Fruit fly (Drosophila melanogaster) whole organism, pupa: ENCODE measurements around the gene CG33124.
A peak's percentile ranks its signal among the peaks of the same experiment; 100 is the strongest.

ENCODE experiments used
- CG10348 ChIP-seq: fragments of 200-800 bp; sonication (Bioruptor generic); IDR thresholded peaks from 2 replicates; pipeline ENCODE4 v1.3.6; 2022; ENCODE audit warnings: missing biosample characterization, missing genetic modification characterization
- CG12605 ChIP-seq: fragments of 200-800 bp; sonication (Bioruptor generic); IDR thresholded peaks from 2 replicates; pipeline ENCODE4 v1.3.6; 2022; ENCODE audit warnings: missing biosample characterization, missing genetic modification characterization
- CG13204 ChIP-seq: fragments of 200-800 bp; sonication (Bioruptor generic); optimal IDR thresholded peaks from 2 replicates; lab custom pipeline; 2018; ENCODE audit warnings: missing biosample characterization, mild to moderate bottlenecking, missing genetic modification characterization, moderate library complexity
- CG14655 ChIP-seq: fragments of 200-800 bp; sonication (Bioruptor generic); optimal IDR thresholded peaks from 3 replicates; lab custom pipeline; 2017; ENCODE audit warnings: mild to moderate bottlenecking, missing biosample characterization, missing genetic modification reagents, missing genetic modification characterization
- CG15710 ChIP-seq: fragments of 200-800 bp; sonication (Bioruptor generic); optimal IDR thresholded peaks from 2 replicates; lab custom pipeline; 2018; ENCODE audit warnings: missing biosample characterization, mild to moderate bottlenecking, missing genetic modification characterization, moderate library complexity
- CG17806 ChIP-seq: fragments of 200-800 bp; sonication (Bioruptor generic); optimal IDR thresholded peaks from 2 replicates; lab custom pipeline; 2018; ENCODE audit warnings: missing biosample characterization, mild to moderate bottlenecking, missing genetic modification characterization, moderate library complexity
- CG32121 ChIP-seq: fragments of 200-800 bp; sonication (Bioruptor generic); IDR thresholded peaks from 2 replicates; pipeline ENCODE4 v1.3.6; 2022; ENCODE audit warnings: missing biosample characterization, missing genetic modification characterization
- CG34367 ChIP-seq: fragments of 200-800 bp; sonication (Bioruptor generic); optimal IDR thresholded peaks from 2 replicates; lab custom pipeline; 2018; ENCODE audit warnings: missing biosample characterization, mild to moderate bottlenecking, missing genetic modification characterization
- CG4496 ChIP-seq: fragments of 200-800 bp; sonication (Bioruptor generic); IDR thresholded peaks from 3 replicates; pipeline ENCODE4 v1.3.6; 2022; ENCODE audit warnings: missing biosample characterization, missing genetic modification characterization
- CG8159 ChIP-seq: fragments of 200-800 bp; sonication (Bioruptor generic); optimal IDR thresholded peaks from 3 replicates; lab custom pipeline; 2018; ENCODE audit warnings: missing biosample characterization, mild to moderate bottlenecking, missing genetic modification characterization, moderate library complexity
- CG8301 ChIP-seq: fragments of 200-800 bp; sonication (Bioruptor generic); optimal IDR thresholded peaks from 2 replicates; lab custom pipeline; 2018; ENCODE audit warnings: missing biosample characterization, mild to moderate bottlenecking, missing genetic modification characterization
- CG9948 ChIP-seq: fragments of 200-800 bp; sonication (Bioruptor generic); optimal IDR thresholded peaks from 2 replicates; lab custom pipeline; 2018; ENCODE audit warnings: missing biosample characterization, mild to moderate bottlenecking, missing genetic modification characterization, moderate library complexity
- D1 ChIP-seq: fragments of 200-800 bp; sonication (Bioruptor generic); optimal IDR thresholded peaks from 2 replicates; lab custom pipeline; 2018; ENCODE audit warnings: missing biosample characterization, mild to moderate bottlenecking, missing genetic modification characterization, moderate library complexity
- EcR ChIP-seq: fragments of 200-800 bp; sonication (Bioruptor generic); optimal IDR thresholded peaks from 3 replicates; lab custom pipeline; 2019; ENCODE audit warnings: missing biosample characterization, missing genetic modification characterization, mild to moderate bottlenecking, moderate library complexity, missing genetic modification reagents
- Ets98B ChIP-seq: fragments of 200-800 bp; sonication (Bioruptor generic); IDR thresholded peaks from 2 replicates; pipeline ENCODE4 v1.3.6; 2022; ENCODE audit warnings: missing biosample characterization, missing genetic modification characterization
- Pif1A ChIP-seq: fragments of 200-800 bp; sonication (Bioruptor generic); optimal IDR thresholded peaks from 3 replicates; lab custom pipeline; 2016; ENCODE audit warnings: missing biosample characterization, missing genetic modification characterization
- Pif1B ChIP-seq: fragments of 200-800 bp; sonication (Bioruptor generic); optimal IDR thresholded peaks from 3 replicates; lab custom pipeline; 2016; ENCODE audit warnings: missing biosample characterization, missing genetic modification characterization
- Snoo ChIP-seq: fragments of 200-800 bp; sonication (Bioruptor generic); optimal IDR thresholded peaks from 3 replicates; lab custom pipeline; 2017; ENCODE audit warnings: missing biosample characterization, mild to moderate bottlenecking, missing genetic modification characterization, inconsistent platforms
- fd96Ca ChIP-seq: fragments of 200-800 bp; sonication (Bioruptor generic); IDR thresholded peaks from 3 replicates; pipeline ENCODE4 v1.3.6; 2022; ENCODE audit warnings: missing biosample characterization, missing genetic modification characterization
- gl ChIP-seq: fragments of 200-800 bp; sonication (Bioruptor generic); optimal IDR thresholded peaks from 2 replicates; lab custom pipeline; 2018; ENCODE audit warnings: missing biosample characterization, mild to moderate bottlenecking, missing genetic modification characterization
- rn ChIP-seq: fragments of 200-800 bp; sonication (Bioruptor generic); IDR thresholded peaks from 2 replicates; pipeline ENCODE4 v1.3.6; 2022; ENCODE audit warnings: missing biosample characterization, missing genetic modification characterization

CG33124 gene

DNA sequence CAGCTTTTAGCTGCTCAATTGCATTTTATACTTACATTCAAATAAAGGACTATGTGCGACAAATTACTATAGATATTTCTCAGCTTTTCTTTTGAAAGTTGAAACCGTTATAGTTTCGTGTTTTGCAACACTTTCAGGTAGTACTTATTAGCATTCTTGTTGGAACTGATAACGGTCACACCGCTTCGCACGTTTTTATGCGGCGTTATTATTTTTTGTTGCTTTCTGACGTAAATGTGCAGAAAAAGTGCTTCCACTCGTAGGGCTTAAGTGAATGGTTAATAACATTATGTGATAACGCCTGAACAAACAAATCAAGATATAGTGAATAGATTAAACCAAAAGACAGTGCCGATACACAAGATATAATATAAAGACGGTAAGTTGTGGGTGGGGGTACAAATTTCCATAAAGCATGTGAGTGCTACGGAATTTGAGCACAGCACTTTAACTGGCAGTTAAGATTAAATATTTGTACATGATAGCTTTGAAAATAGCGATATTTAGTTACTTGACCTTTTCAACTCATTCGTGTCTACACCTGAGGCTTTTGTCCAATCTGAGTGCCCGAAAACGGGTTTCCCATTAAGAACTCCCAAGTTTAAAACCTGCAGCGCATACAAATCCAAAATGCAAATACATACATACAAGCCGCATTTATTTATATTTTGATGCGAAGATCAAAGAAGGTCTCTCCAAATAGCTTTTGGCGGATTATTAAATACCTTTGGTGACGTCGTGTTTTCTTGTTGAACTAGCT lies 11.9 kb upstream of the CG33124 start, which contains the start of gene papi:
Gene papi (plus strand): TSS at position 176 of the 760 bp plus-strand sequence.
- TF ChIP-seq CG17806 (tag; lab: Kevin White, UChicago) (no peak), CG34367 (tag; lab: Kevin White, UChicago) (no peak), fd96Ca (GFP tag; lab: Robert Waterston, UW) (no peak), Snoo (tag; lab: Kevin White, UChicago) (no peak), CG15710 (tag; lab: Kevin White, UChicago) (no peak), gl (tag; lab: Kevin White, UChicago) (no peak), CG8301 (tag; lab: Kevin White, UChicago) (no peak), Pif1A (GFP tag; lab: Kevin White, UChicago) (no peak)

DNA sequence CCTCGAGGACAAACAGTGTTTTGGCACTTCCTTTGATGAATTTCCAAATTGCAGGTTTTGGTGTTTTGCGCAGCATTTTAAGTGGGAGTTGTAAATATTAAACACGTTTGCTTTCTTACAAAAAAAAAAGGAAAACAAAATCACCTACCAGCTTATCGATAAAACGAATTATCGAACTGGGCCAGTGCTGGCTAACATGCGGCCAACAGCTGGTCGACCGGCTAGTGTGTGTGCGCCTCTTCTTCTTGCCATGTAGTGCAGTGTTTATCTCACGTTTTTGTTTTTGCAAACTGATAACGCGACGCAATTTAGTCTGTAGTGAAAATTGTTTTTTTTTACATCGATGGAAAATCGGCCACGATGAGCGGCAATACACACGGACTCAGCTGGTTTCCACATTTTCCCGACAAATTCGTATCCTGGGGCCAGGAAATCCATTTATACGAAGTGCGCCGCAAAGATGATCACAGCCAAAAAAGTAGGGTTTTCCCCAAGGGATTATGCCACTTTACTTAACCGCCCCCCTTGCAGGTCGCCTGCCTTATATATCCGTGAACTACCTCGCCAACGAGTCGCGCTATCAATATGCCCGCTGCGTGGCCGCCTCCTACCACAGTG lies 8.3 kb upstream of the CG33124 start, which contains the start of the genes CG15386, CG42371 and mio:
Gene CG15386 (minus strand): TSS at position 180 of the 618 bp plus-strand sequence.
Gene CG42371 (minus strand): TSS at position 180 of the 618 bp plus-strand sequence.
Gene mio (plus strand): TSS at position 224 of the 618 bp plus-strand sequence.
- TF ChIP-seq Pif1A (GFP tag; lab: Kevin White, UChicago) (no peak), Ets98B (GFP tag; lab: Robert Waterston, UW) (no peak; the same call in 1 of the 2 replicates), EcR (GFP tag; lab: Kevin White, UChicago) (peak; percentile 14), CG9948 (tag; lab: Kevin White, UChicago) (no peak), CG13204 (GFP tag; lab: Kevin White, UChicago) (no peak), rn (no peak), CG4496 (GFP tag; lab: Robert Waterston, UW) (peak; percentile 53; the same call in 2 of the 3 replicates), Pif1B (GFP tag; lab: Kevin White, UChicago) (no peak), CG17806 (tag; lab: Kevin White, UChicago) (no peak), CG8159 (tag; lab: Kevin White, UChicago) (no peak), fd96Ca (GFP tag; lab: Robert Waterston, UW) (no peak), gl (tag; lab: Kevin White, UChicago) (peak; percentile 29), CG34367 (tag; lab: Kevin White, UChicago) (no peak), Snoo (tag; lab: Kevin White, UChicago) (peak; percentile 18), CG12605 (0 out of 2 replicates have a peak, but pooled peaks have one; percentile 24), CG15710 (tag; lab: Kevin White, UChicago) (peak; percentile 12), CG10348 (GFP tag; lab: Robert Waterston, UW) (no peak)

DNA sequence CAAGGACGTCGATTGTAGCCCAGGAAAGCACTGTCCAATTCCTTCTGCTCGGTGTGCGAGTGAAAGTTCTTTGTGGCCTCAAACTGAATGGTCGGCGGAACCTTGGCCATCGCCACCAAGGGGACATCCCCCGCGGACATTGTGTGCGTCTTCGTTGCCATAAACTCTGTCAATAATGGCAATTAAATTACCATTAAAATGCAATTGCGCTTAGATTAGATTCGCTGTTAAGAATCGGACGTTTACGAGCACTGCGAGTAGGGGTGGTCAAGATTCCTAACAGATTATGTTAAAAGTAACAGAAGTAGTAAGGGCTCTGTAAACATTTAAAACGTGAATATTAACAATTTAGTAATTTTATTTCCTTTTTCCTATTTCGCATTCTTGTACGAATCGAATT lies 7.2 kb upstream of the CG33124 start, which contains the start of gene daed:
Gene daed (minus strand): TSS at position 247 of the 400 bp plus-strand sequence.
- TF ChIP-seq D1 (tag; lab: Kevin White, UChicago) (no peak), CG10348 (GFP tag; lab: Robert Waterston, UW) (no peak), CG13204 (GFP tag; lab: Kevin White, UChicago) (no peak), CG4496 (GFP tag; lab: Robert Waterston, UW) (no peak), CG32121 (GFP tag; lab: Robert Waterston, UW) (no peak), CG34367 (tag; lab: Kevin White, UChicago) (no peak), gl (tag; lab: Kevin White, UChicago) (no peak), CG14655 (GFP tag; lab: Kevin White, UChicago) (no peak), Pif1B (GFP tag; lab: Kevin White, UChicago) (no peak), Pif1A (GFP tag; lab: Kevin White, UChicago) (no peak), CG8301 (tag; lab: Kevin White, UChicago) (no peak)

DNA sequence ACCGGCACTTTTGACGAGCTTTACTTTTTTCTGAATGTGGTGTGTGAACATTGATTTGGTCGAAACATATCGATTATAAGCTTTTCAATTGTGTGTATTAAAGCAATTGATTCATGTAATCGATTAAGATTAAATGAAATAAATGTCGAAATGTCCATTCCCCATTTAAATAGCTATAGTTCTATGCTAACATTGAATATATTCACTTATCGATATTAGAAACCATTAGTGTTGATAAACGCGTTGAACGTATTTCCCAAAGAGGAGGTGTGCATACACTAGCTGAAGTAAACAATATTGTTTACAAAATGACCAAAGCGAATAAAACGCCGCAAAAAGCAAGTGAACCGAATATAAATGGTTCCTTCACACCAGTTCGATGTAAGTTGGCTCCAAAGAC lies 5.1 kb upstream of the CG33124 start, which contains the start of the genes Uch and CG34174:
Gene Uch (minus strand): TSS at position 208 of the 400 bp plus-strand sequence.
Gene CG34174 (plus strand): TSS at position 263 of the 400 bp plus-strand sequence.
- TF ChIP-seq Snoo (tag; lab: Kevin White, UChicago) (peak; percentile 15), CG34367 (tag; lab: Kevin White, UChicago) (no peak), fd96Ca (GFP tag; lab: Robert Waterston, UW) (no peak), CG15710 (tag; lab: Kevin White, UChicago) (peak; percentile 67), CG14655 (GFP tag; lab: Kevin White, UChicago) (no peak), CG13204 (GFP tag; lab: Kevin White, UChicago) (no peak), CG17806 (tag; lab: Kevin White, UChicago) (no peak), Pif1A (GFP tag; lab: Kevin White, UChicago) (no peak)

DNA sequence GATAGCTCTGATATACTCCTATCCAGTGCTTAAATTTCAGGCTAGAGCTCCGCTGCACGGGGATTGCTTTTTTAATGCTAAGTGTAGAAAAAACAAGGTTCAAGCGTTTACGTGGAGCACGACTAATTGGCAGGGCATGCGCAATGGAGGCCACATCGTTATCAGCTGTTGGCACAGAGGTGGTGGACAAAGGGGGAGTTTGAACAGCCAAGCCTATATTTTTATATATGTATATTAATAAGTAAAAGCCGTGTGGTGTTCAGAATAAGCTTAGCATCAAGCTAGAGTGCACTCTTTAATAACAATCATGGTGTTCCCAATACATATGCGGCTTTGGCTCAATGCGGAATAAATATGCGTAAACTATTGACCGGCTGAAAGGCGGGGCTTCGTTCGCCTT lies 3.6 kb upstream of the CG33124 start, which contains the start of gene CG15385:
Gene CG15385 (minus strand): TSS at position 94 of the 400 bp plus-strand sequence.
- no peak for TF ChIP-seq gl (tag; lab: Kevin White, UChicago)
- no peak for TF ChIP-seq CG12605
- no peak for TF ChIP-seq CG9948 (tag; lab: Kevin White, UChicago)
- TF ChIP-seq CG14655 (GFP tag; lab: Kevin White, UChicago), result no peak
- TF ChIP-seq Ets98B (GFP tag; lab: Robert Waterston, UW), result no peak
